Fruit fly (Drosophila melanogaster): ENCODE data around the gene CDase.

CDase gene

dm6 chr3R:30461608-30462243 is 2.4 kb downstream of the CDase start:
- TF ChIP-seq Ets21C (GFP tag; optimal IDR thresholded peaks at IDR 0.05) (no peak), dac (GFP tag; optimal IDR thresholded peaks at IDR 0.05) (no peak), lz (GFP tag; optimal IDR thresholded peaks at IDR 0.05) (peak; percentile 24), CG10631 (GFP tag; optimal IDR thresholded peaks at IDR 0.05) (peak; percentile 62), Sox15 (GFP tag; optimal IDR thresholded peaks at IDR 0.05) (peak; percentile 22), pdm3 (GFP tag; optimal IDR thresholded peaks at IDR 0.05) (peak; percentile 58), Gug (GFP tag; IDR thresholded peaks at IDR 0.05) (no peak), CG11902 (GFP tag; optimal IDR thresholded peaks at IDR 0.05) (peak; percentile 24), salr (GFP tag; optimal IDR thresholded peaks at IDR 0.05) (peak in 1 of 2 experiments; percentile 29), CG6854 (GFP tag; optimal IDR thresholded peaks at IDR 0.05) (peak; percentile 88), CG3919 (GFP tag; optimal IDR thresholded peaks at IDR 0.05) (peak; percentile 49), CG11294 (GFP tag; IDR thresholded peaks at IDR 0.05) (no peak), spab (GFP tag; optimal IDR thresholded peaks at IDR 0.05) (peak; percentile 43), fkh (GFP tag; optimal IDR thresholded peaks at IDR 0.05) (no peak), CG6163 (GFP tag; IDR thresholded peaks at IDR 0.05) (peak; percentile 71), ss (GFP tag; optimal IDR thresholded peaks at IDR 0.05) (peak; percentile 41 to 65), CG10669 (GFP tag; optimal IDR thresholded peaks at IDR 0.05) (peak; percentile 61), Eip93F (GFP tag; optimal IDR thresholded peaks at IDR 0.05) (no peak), CG15336 (GFP tag; IDR thresholded peaks at IDR 0.05) (peak; percentile 67), CG8119 (GFP tag; IDR thresholded peaks at IDR 0.05) (peak; percentile 54; the same call in 1 of the 3 replicates), Eip75B (GFP tag; optimal IDR thresholded peaks at IDR 0.05) (peak; percentile 45), topi (GFP tag; optimal IDR thresholded peaks at IDR 0.05) (peak; percentile 55), Blimp-1 (GFP tag; optimal IDR thresholded peaks at IDR 0.05) (no peak), CG8632 (GFP tag; optimal IDR thresholded peaks at IDR 0.05) (peak; percentile 64), CG7368 (GFP tag; optimal IDR thresholded peaks at IDR 0.05) (peak; percentile 24), vri (GFP tag; optimal IDR thresholded peaks at IDR 0.05) (peak; percentile 7), CG4318 (GFP tag; optimal IDR thresholded peaks at IDR 0.05) (no peak), net (GFP tag; optimal IDR thresholded peaks at IDR 0.05) (peak; percentile 36), CG11762 (GFP tag; optimal IDR thresholded peaks at IDR 0.05; ENCODE audit: insufficient read depth) (peak; percentile 43), svp (GFP tag) (peak; percentile 98), Eip78C (GFP tag) (peak; percentile 92), CG9139 (GFP tag; optimal IDR thresholded peaks at IDR 0.05) (peak; percentile 25), CG16779 (tag; optimal IDR thresholded peaks at IDR 0.05) (peak; percentile 18), CG3032 (tag; optimal IDR thresholded peaks at IDR 0.05) (peak; percentile 52), fd85E (GFP tag; optimal IDR thresholded peaks at IDR 0.05) (peak; percentile 26), acj6 (GFP tag; optimal IDR thresholded peaks at IDR 0.05) (peak; percentile 60), eg (GFP tag; IDR thresholded peaks at IDR 0.05) (peak; percentile 71), esn (GFP tag; optimal IDR thresholded peaks at IDR 0.05) (peak; percentile 59), CG6792 (GFP tag; optimal IDR thresholded peaks at IDR 0.05) (peak; percentile 51), Sox102F (GFP tag; optimal IDR thresholded peaks at IDR 0.05) (peak; percentile 45), Met (GFP tag; optimal IDR thresholded peaks at IDR 0.05) (peak; percentile 59), achi (GFP tag; optimal IDR thresholded peaks at IDR 0.05) (peak; percentile 62), CG8319 (GFP tag; optimal IDR thresholded peaks at IDR 0.05) (peak; percentile 45), fd59A (GFP tag; optimal IDR thresholded peaks at IDR 0.05) (peak; percentile 16), CG31627 (GFP tag; optimal IDR thresholded peaks at IDR 0.05) (peak; percentile 31), Sox14 (GFP tag; optimal IDR thresholded peaks at IDR 0.05) (peak; percentile 48), CG1621 (tag; optimal IDR thresholded peaks at IDR 0.05) (peak; percentile 46), dsx (GFP tag; optimal IDR thresholded peaks at IDR 0.05; ENCODE audit: poor library complexity, severe bottlenecking) (peak; percentile 52), CG6808 (GFP tag; optimal IDR thresholded peaks at IDR 0.05) (peak; percentile 65), CG6276 (GFP tag; optimal IDR thresholded peaks at IDR 0.05) (peak; percentile 48), Hr39 (GFP tag; optimal IDR thresholded peaks at IDR 0.05) (peak; percentile 27)

All from whole organism, prepupa.